Fruit fly (Drosophila melanogaster) ovary, adult (tissue): ENCODE measurements around the gene CG31106.

Experiments
- CG17801 ChIP-seq: fragments of 200-800 bp; optimal IDR thresholded peaks from 2 replicates; lab custom pipeline; 2019; ENCODE audit warnings: missing biosample characterization, mild to moderate bottlenecking, missing genetic modification characterization, moderate library complexity; ENCODE audit not compliant: partially characterized antibody

CG31106 gene

DNA sequence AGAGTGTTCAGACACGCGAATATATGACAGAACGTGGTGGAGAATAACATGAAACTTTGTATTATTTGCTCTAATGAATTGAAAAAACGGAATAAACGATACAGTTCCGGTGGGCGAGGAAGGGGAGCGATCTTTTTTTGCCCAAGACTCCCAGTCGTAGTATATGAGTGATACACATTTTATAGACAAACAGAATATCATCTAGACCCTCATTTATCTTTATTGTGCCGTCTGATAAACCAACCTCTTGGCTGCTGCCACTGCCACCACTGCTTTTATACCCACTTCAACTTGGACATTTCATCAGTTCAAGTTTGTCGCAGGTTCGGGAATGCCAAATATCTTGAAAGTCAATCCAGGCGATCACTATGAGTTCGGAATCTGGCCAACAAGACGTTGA lies at the start of gene CG31106:
CG31106 (plus strand) TSS at position 301 of the 400 bp plus-strand sequence.
- no peak for TF ChIP-seq CG17801 (GFP tag; lab: Kevin White, UChicago)

DNA sequence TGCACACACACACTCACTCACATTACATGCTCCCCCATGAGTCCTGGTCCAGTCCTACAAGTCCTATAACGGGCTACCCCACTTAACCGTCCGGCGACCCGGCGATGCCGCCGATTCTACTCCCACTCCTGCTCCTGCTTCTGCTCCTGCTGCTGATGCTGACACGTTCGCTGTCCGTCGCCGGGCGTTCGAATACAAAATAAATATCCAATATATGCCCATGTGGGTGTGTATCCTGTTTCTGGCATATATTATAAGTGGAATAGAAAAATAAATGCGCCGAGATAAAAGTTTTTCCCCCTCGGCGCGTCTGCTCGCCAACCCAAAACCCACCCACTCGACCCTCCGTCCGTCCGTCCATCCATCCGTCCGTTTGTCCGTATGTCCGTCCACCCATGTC lies 49.3 kb upstream of the CG31106 start:
- TF ChIP-seq CG17801 (GFP tag; lab: Kevin White, UChicago): no peak

dm6 chr3R:25167407-25168191 lies 48.5 kb upstream of the CG31106 start:
- no peak for TF ChIP-seq CG17801 (GFP tag; lab: Kevin White, UChicago)

DNA sequence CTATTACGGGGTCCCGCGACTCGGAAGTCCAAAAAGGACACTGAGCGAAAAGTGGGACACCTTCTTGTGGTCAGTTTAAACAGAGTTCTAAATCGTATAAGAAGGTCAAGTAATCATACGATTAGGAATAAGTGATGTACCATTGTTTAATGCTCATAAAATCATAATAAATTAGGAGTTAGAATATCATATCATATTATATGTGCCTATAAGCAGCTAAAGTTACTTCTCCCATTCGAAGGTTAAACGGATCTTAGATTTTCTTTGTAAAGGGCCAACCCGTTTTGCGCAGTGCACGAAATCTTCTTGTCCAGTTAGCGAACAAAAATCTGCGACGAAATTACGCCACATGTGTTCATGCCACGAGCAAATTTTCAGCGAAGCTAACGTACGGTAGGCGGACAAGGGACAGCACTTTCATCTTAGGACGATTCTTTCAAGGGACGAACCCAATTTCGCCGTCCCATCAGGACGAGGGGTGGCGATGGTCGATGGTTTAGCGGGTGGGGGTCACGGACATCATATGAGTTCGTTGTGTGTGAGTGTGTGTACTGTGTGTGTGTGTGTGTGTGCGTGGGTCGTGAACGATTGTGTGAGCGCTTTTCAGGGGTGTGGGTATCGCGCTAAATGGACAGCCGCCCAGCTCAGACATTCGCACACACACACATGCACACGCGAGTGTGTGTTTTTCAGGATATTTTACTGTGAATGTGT lies 47.7 kb upstream of the CG31106 start:
- no peak for TF ChIP-seq CG17801 (GFP tag; lab: Kevin White, UChicago)

- TF ChIP-seq CG17801 (GFP tag; lab: Kevin White, UChicago): no peak
Measured at dm6 chr3R:25172353-25172752, 43.7 kb upstream of the CG31106 start.

- TF ChIP-seq CG17801 (GFP tag; lab: Kevin White, UChicago): no peak
Measured at dm6 chr3R:25172976-25173375, 43.1 kb upstream of the CG31106 start.

DNA sequence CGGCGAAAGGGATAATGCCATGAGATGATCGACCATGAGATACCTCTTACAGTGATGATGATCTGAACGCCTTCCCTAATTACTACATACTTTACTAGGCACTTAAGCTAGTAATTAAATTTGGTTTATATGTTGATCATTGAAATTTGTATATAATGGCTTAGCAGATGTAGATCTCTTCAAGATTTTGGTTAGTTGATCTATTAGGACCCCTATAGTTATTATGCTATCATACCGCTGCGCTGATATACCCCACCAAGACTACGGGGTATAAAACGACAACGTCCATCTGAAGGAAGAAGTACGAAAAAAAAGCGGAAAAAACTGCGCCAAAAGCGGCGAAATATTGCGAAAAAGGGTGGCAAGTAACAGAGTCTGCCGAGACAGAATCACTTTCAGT lies 41.9 kb upstream of the CG31106 start:
- no peak for TF ChIP-seq CG17801 (GFP tag; lab: Kevin White, UChicago)

dm6 chr3R:25176517-25176916 lies 39.6 kb upstream of the CG31106 start:
- TF ChIP-seq CG17801 (GFP tag; lab: Kevin White, UChicago): no peak

- TF ChIP-seq CG17801 (GFP tag; lab: Kevin White, UChicago): no peak
Measured at dm6 chr3R:25177429-25177828, 38.7 kb upstream of the CG31106 start.

dm6 chr3R:25178521-25178920 lies 37.6 kb upstream of the CG31106 start:
- TF ChIP-seq CG17801 (GFP tag; lab: Kevin White, UChicago): no peak

- TF ChIP-seq CG17801 (GFP tag; lab: Kevin White, UChicago): no peak
Measured at dm6 chr3R:25181424-25181823, 34.7 kb upstream of the CG31106 start.

DNA sequence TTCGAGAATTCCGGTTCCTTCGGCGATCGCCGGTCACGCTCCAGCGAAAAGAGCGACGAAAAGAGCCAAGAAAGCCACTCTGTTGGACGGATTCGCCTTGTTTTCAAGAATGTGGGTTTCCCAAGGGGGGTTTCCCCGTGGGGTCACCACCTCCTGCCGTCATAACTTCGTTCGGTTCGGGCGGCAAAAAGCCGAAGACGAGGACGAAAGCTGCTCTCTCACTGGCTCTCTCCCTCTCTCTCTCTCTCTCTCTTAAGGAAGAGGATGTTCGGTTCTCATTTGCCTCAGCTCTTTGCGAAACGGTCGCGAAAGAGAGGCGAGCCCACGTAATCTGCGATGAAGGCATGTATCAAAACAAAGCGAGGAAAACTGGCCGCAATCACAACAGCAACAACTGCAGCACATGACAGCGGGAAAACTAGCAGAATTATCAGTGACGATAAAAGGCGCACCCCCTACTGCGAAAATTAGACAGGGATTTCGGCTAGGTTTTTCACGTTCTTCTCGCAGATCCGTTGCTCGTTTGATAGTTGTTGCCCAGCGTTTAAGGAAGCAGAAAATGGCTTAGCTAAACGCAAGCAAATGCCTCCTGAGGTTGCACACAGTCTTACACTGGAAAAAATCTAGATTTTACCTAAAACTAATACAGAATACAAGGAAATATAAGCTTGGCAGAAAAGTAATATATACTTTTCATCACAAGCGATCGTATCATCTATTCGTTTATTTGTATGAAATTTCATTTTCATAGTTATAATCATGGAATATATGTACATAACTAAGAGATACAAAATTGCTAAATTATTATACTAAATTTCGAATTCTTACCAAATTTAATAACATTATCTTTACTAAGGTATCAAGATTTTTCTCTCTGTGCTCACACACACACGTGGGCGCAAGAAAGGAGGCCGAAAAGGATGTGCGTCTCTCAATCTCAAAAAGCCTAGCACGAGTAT lies 32.3 kb upstream of the CG31106 start, which contains the start of gene dan:
dan (plus strand) TSS at position 900 of the 959 bp plus-strand sequence.
- TF ChIP-seq CG17801 (GFP tag; lab: Kevin White, UChicago): no peak

DNA sequence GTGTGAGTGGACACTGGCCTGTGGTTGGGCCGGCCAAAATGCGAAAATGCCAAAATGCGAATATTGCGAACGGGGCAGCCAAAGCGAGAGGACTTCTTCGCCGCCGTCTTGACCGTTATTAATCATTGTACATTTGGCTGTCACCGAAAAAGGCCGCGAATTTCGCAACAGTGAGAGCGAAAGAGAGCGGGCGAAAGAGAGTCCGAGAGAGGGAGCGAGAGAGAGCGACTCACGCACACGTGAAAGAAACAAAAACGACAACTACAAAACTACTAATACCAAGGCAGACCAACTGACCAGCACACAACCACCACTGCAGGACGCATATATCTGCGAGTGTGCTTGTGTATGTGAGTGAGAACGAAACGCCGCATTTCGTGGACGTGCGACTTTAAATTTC lies 31.6 kb upstream of the CG31106 start:
- no peak for TF ChIP-seq CG17801 (GFP tag; lab: Kevin White, UChicago)

dm6 chr3R:25188990-25189389 lies 27.1 kb upstream of the CG31106 start:
- no peak for TF ChIP-seq CG17801 (GFP tag; lab: Kevin White, UChicago)

DNA sequence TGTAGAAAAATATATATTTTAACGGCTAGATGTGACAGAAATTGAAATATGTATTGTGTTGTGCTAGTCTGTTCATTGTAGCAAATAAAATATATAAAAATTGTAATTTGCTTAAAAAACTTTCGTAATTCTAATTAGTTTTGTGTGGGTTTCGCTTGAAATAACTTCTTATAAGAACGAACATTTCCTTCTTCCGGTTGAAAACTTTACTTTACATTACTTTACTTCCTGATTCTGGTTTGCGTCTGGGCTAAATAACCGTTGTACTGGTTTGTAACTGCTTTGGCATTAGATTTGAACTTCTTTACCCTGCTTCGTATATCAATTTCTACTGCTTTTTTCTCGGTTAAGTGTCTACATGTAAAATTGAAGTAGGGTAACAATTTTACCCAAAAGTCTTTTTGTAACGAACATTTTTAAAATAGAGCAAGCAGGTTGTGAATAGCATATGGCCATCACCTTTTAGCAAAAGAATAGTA lies 22.3 kb upstream of the CG31106 start, which contains the start of gene lobo:
lobo (minus strand) TSS at position 51 of the 479 bp plus-strand sequence.
- no peak for TF ChIP-seq CG17801 (GFP tag; lab: Kevin White, UChicago)
